Worm (Caenorhabditis elegans) whole organism, midembryonic: ENCODE results near the gene Y53F4B.9.

ENCODE experiments used
- cog-1 ChIP-seq: sonication (generic microtip); optimal IDR thresholded peaks from 2 replicates; lab custom pipeline; 2016; ENCODE audit warnings: missing genetic modification characterization, missing compliant biosample characterization
- flt-1 ChIP-seq: fragments of 200-800 bp; sonication (Bioruptor generic); IDR thresholded peaks from 2 replicates; pipeline ENCODE4 v1.3.6; 2022; ENCODE audit warnings: missing genetic modification characterization, missing compliant biosample characterization
- med-1 ChIP-seq: sonication (generic microtip); optimal IDR thresholded peaks from 2 replicates; lab custom pipeline; 2017; ENCODE audit warnings: missing genetic modification characterization, mild to moderate bottlenecking, missing compliant biosample characterization, antibody characterized with exemption, missing genetic modification reagents; ENCODE audit not compliant: insufficient read depth
- ref-1 ChIP-seq: fragments of 200-800 bp; sonication (Bioruptor generic); conservative IDR thresholded peaks from 2 replicates; pipeline ENCODE4 v1.3.6; 2022; ENCODE audit warnings: missing genetic modification reagents, missing genetic modification characterization, missing compliant biosample characterization
- tab-1 ChIP-seq: fragments of 200-800 bp; sonication (Bioruptor generic); IDR thresholded peaks from 2 replicates; pipeline ENCODE4 v1.3.6; 2022; ENCODE audit warnings: missing genetic modification characterization, missing compliant biosample characterization
- ztf-23 ChIP-seq: fragments of 200-800 bp; sonication (Bioruptor generic); IDR thresholded peaks from 2 replicates; pipeline ENCODE4 v1.3.6; 2022; ENCODE audit warnings: missing genetic modification reagents, missing genetic modification characterization, missing compliant biosample characterization
- ztf-29 ChIP-seq: fragments of 200-800 bp; sonication (Bioruptor generic); IDR thresholded peaks from 2 replicates; pipeline ENCODE4 v1.3.6; 2022; ENCODE audit warnings: missing genetic modification reagents, missing genetic modification characterization, missing compliant biosample characterization

- TF ChIP-seq ztf-23 (GFP tag; lab: Robert Waterston, UW) (no peak), tab-1 (GFP tag; lab: Robert Waterston, UW) (0 out of 2 replicates have a peak, but pooled peaks have one; percentile 33), med-1 (GFP tag; lab: Kevin White, UChicago) (no peak), flt-1 (GFP tag; lab: Robert Waterston, UW) (no peak), ref-1 (no peak), ztf-29 (GFP tag; lab: Robert Waterston, UW) (no peak), cog-1 (tag; lab: Kevin White, UChicago) (no peak)
Measured at ce11 chrII:15058282-15058681, 48.1 kb upstream of the Y53F4B.9 start, which contains the start of gene Y53F4B.17.
